Fruit fly (Drosophila melanogaster) whole organism, embryonic: ENCODE results near the gene IleRS-m.

Experiments used
- BEAF-32 ChIP-seq: fragments of 200-800 bp; sonication (Bioruptor generic); optimal IDR thresholded peaks from 3 replicates; lab custom pipeline; 2017; ENCODE audit warnings: missing biosample characterization, missing genetic modification characterization, mild to moderate bottlenecking, moderate library complexity, missing genetic modification reagents
- CG10274 ChIP-seq: fragments of 200-800 bp; sonication (Bioruptor generic); optimal IDR thresholded peaks from 3 replicates; lab custom pipeline; 2017; ENCODE audit warnings: missing biosample characterization, mild to moderate bottlenecking, missing genetic modification characterization
- CG10321 ChIP-seq: fragments of 200-800 bp; sonication (Bioruptor generic); IDR thresholded peaks from 2 replicates; pipeline ENCODE4 v1.3.6; 2022; ENCODE audit warnings: missing biosample characterization, missing genetic modification characterization
- CG10431 ChIP-seq: fragments of 200-800 bp; sonication (Bioruptor generic); optimal IDR thresholded peaks from 3 replicates; lab custom pipeline; 2018; ENCODE audit warnings: missing biosample characterization, mild to moderate bottlenecking, missing genetic modification characterization
- CG11093 ChIP-seq: fragments of 200-800 bp; sonication (Bioruptor generic); IDR thresholded peaks from 3 replicates; pipeline ENCODE4 v1.3.6; 2022; ENCODE audit warnings: missing biosample characterization, missing genetic modification characterization
- CG11456 ChIP-seq: fragments of 200-800 bp; sonication (Bioruptor generic); IDR thresholded peaks from 3 replicates; pipeline ENCODE4 v1.3.6; 2022; ENCODE audit warnings: missing biosample characterization, missing genetic modification characterization
- CG11560 ChIP-seq: fragments of 200-800 bp; sonication (Bioruptor generic); IDR thresholded peaks from 3 replicates; pipeline ENCODE4 v1.3.6; 2022; ENCODE audit warnings: missing biosample characterization, missing genetic modification characterization
- CG12219 ChIP-seq: fragments of 200-800 bp; sonication (Bioruptor generic); optimal IDR thresholded peaks from 3 replicates; lab custom pipeline; 2018; ENCODE audit warnings: missing biosample characterization, mild to moderate bottlenecking, missing genetic modification characterization
- CG12744 ChIP-seq: fragments of 200-800 bp; sonication (Bioruptor generic); optimal IDR thresholded peaks from 2 replicates; lab custom pipeline; 2016; ENCODE audit warnings: missing biosample characterization, missing genetic modification characterization
- CG13123 ChIP-seq: fragments of 200-800 bp; sonication (Bioruptor generic); optimal IDR thresholded peaks from 2 replicates; lab custom pipeline; 2016; ENCODE audit warnings: missing biosample characterization, missing genetic modification characterization
- CG13296 ChIP-seq: fragments of 200-800 bp; sonication (Bioruptor generic); optimal IDR thresholded peaks from 3 replicates; lab custom pipeline; 2018; ENCODE audit warnings: missing biosample characterization, mild to moderate bottlenecking, missing genetic modification characterization
- CG15011 ChIP-seq: fragments of 200-800 bp; sonication (Bioruptor generic); optimal IDR thresholded peaks from 3 replicates; lab custom pipeline; 2018; ENCODE audit warnings: missing biosample characterization, mild to moderate bottlenecking, missing genetic modification characterization
- CG15073 ChIP-seq: fragments of 200-800 bp; sonication (Bioruptor generic); optimal IDR thresholded peaks from 2 replicates; lab custom pipeline; 2016; ENCODE audit warnings: missing biosample characterization, missing genetic modification characterization
- CG15269 ChIP-seq: fragments of 200-800 bp; sonication (Bioruptor generic); optimal IDR thresholded peaks from 2 replicates; lab custom pipeline; 2018; ENCODE audit warnings: missing biosample characterization, mild to moderate bottlenecking, missing genetic modification characterization, moderate library complexity
- CG1603 ChIP-seq: fragments of 200-800 bp; sonication (Bioruptor generic); optimal IDR thresholded peaks from 2 replicates; lab custom pipeline; 2019; ENCODE audit warnings: missing biosample characterization, mild to moderate bottlenecking, missing genetic modification characterization, moderate library complexity
- CG17328 ChIP-seq: fragments of 200-800 bp; sonication (Bioruptor generic); IDR thresholded peaks from 2 replicates; pipeline ENCODE4 v1.3.6; 2022; ENCODE audit warnings: missing biosample characterization, missing genetic modification characterization
- CG17829 ChIP-seq: fragments of 200-800 bp; optimal IDR thresholded peaks from 2 replicates; lab custom pipeline; 2019; ENCODE audit warnings: missing biosample characterization, mild to moderate bottlenecking, missing genetic modification characterization, moderate library complexity
- CG30431 ChIP-seq: fragments of 200-800 bp; sonication (Bioruptor generic); optimal IDR thresholded peaks from 2 replicates; lab custom pipeline; 2017; ENCODE audit warnings: missing biosample characterization, missing genetic modification characterization
- CG33557 ChIP-seq: fragments of 200-800 bp; sonication (Bioruptor generic); optimal IDR thresholded peaks from 2 replicates; lab custom pipeline; 2019; ENCODE audit warnings: missing biosample characterization, mild to moderate bottlenecking, missing genetic modification characterization, moderate library complexity
- CG34422 ChIP-seq: fragments of 200-800 bp; sonication (Bioruptor generic); IDR thresholded peaks from 3 replicates; pipeline ENCODE4 v1.3.6; 2022; ENCODE audit warnings: missing biosample characterization, missing genetic modification characterization
- CG4328 ChIP-seq: fragments of 200-800 bp; sonication (Bioruptor generic); optimal IDR thresholded peaks from 3 replicates; lab custom pipeline; 2017; ENCODE audit warnings: missing biosample characterization, missing genetic modification reagents, missing genetic modification characterization
- CG4854 ChIP-seq: fragments of 200-800 bp; sonication (Bioruptor generic); optimal IDR thresholded peaks from 2 replicates; lab custom pipeline; 2016; ENCODE audit warnings: missing biosample characterization, missing genetic modification characterization, inconsistent platforms
- CG6175 ChIP-seq: fragments of 200-800 bp; sonication (Bioruptor generic); IDR thresholded peaks from 3 replicates; pipeline ENCODE4 v1.3.6; 2022; ENCODE audit warnings: missing biosample characterization, missing genetic modification characterization
- CG8089 ChIP-seq: fragments of 200-800 bp; sonication (Bioruptor generic); optimal IDR thresholded peaks from 3 replicates; lab custom pipeline; 2016; ENCODE audit warnings: missing biosample characterization, missing genetic modification characterization
- CG9932 ChIP-seq: fragments of 200-800 bp; sonication (Bioruptor generic); IDR thresholded peaks from 2 replicates; pipeline ENCODE4 v1.3.6; 2022; ENCODE audit warnings: missing biosample characterization, missing genetic modification characterization
- Chrac-16 ChIP-seq: fragments of 200-800 bp; sonication (Bioruptor generic); optimal IDR thresholded peaks from 3 replicates; lab custom pipeline; 2016; ENCODE audit warnings: missing biosample characterization, missing genetic modification characterization
- D19B ChIP-seq: fragments of 200-800 bp; sonication (Bioruptor generic); optimal IDR thresholded peaks from 2 replicates; lab custom pipeline; 2017; ENCODE audit warnings: missing biosample characterization, mild to moderate bottlenecking, missing genetic modification characterization
- Hmr ChIP-seq: fragments of 200-800 bp; sonication (Bioruptor generic); optimal IDR thresholded peaks from 3 replicates; lab custom pipeline; 2017; ENCODE audit warnings: mild to moderate bottlenecking, missing biosample characterization, missing genetic modification reagents, missing genetic modification characterization
- Hsf ChIP-seq: fragments of 200-800 bp; sonication (Bioruptor generic); optimal IDR thresholded peaks from 3 replicates; lab custom pipeline; 2016; ENCODE audit warnings: missing biosample characterization, missing genetic modification characterization
- Kr ChIP-seq: fragments of 200-800 bp; sonication (Bioruptor generic); optimal IDR thresholded peaks from 2 replicates; lab custom pipeline; 2017; ENCODE audit warnings: missing biosample characterization, mild to moderate bottlenecking, missing genetic modification characterization
- Med ChIP-seq: fragments of 200-800 bp; sonication (Bioruptor generic); peaks from one replicate; lab custom pipeline; 2016; ENCODE audit warnings: missing biosample characterization, missing genetic modification characterization, mild to moderate bottlenecking, inconsistent platforms, moderate library complexity
- Six4 ChIP-seq: fragments of 200-800 bp; sonication (Bioruptor generic); optimal IDR thresholded peaks from 2 replicates; lab custom pipeline; 2016; ENCODE audit warnings: missing biosample characterization, missing genetic modification characterization
- Tbp ChIP-seq: fragments of >200 bp; optimal IDR thresholded peaks from 2 replicates; lab custom pipeline; 2018; ENCODE audit warnings: missing biosample characterization, missing genetic modification characterization
- ac ChIP-seq: fragments of 200-800 bp; sonication (Bioruptor generic); optimal IDR thresholded peaks from 3 replicates; lab custom pipeline; 2017; ENCODE audit warnings: missing biosample characterization, mild to moderate bottlenecking, missing genetic modification characterization
- ara ChIP-seq: fragments of 200-800 bp; sonication (Bioruptor generic); IDR thresholded peaks from 2 replicates; pipeline ENCODE4 v1.3.6; 2022; ENCODE audit warnings: missing biosample characterization, missing genetic modification characterization
- bbx ChIP-seq: fragments of 200-800 bp; sonication (Bioruptor generic); IDR thresholded peaks from 2 replicates; pipeline ENCODE4 v1.3.6; 2022; ENCODE audit warnings: missing biosample characterization, missing genetic modification characterization; ENCODE audit not compliant: partially characterized antibody
- dan ChIP-seq: fragments of 200-800 bp; sonication (Bioruptor generic); IDR thresholded peaks from 2 replicates; pipeline ENCODE4 v1.3.6; 2022; ENCODE audit warnings: missing biosample characterization, missing genetic modification characterization
- danr ChIP-seq: fragments of 200-800 bp; sonication (Bioruptor generic); IDR thresholded peaks from 2 replicates; pipeline ENCODE4 v1.3.6; 2022; ENCODE audit warnings: missing biosample characterization, missing genetic modification characterization
- emc ChIP-seq: fragments of 200-800 bp; sonication (Bioruptor generic); optimal IDR thresholded peaks from 2 replicates; lab custom pipeline; 2016; ENCODE audit warnings: missing biosample characterization, missing genetic modification characterization
- exex ChIP-seq: fragments of 200-800 bp; sonication (Bioruptor generic); optimal IDR thresholded peaks from 4 replicates; lab custom pipeline; 2018; ENCODE audit warnings: missing biosample characterization, mild to moderate bottlenecking, missing genetic modification characterization, moderate library complexity
- gcm ChIP-seq: fragments of 200-800 bp; sonication (Bioruptor generic); optimal IDR thresholded peaks from 2 replicates; lab custom pipeline; 2019; ENCODE audit warnings: missing biosample characterization, mild to moderate bottlenecking, missing genetic modification characterization, moderate library complexity
- hth ChIP-seq: fragments of >200 bp; optimal IDR thresholded peaks from 2 replicates; lab custom pipeline; 2017; ENCODE audit warnings: inconsistent platforms
- ind ChIP-seq: fragments of 200-800 bp; sonication (Bioruptor generic); optimal IDR thresholded peaks from 3 replicates; lab custom pipeline; 2016; ENCODE audit warnings: missing biosample characterization, missing genetic modification characterization
- nom ChIP-seq: fragments of 200-800 bp; sonication (Bioruptor generic); optimal IDR thresholded peaks from 2 replicates; lab custom pipeline; 2017; ENCODE audit warnings: missing biosample characterization, missing genetic modification characterization, mild to moderate bottlenecking, moderate library complexity, missing genetic modification reagents
- pb ChIP-seq: fragments of 200-800 bp; sonication (Bioruptor generic); optimal IDR thresholded peaks from 3 replicates; lab custom pipeline; 2016; ENCODE audit warnings: missing biosample characterization, missing genetic modification characterization
- prd ChIP-seq, 3 experiments: fragments of >200 bp in 2 of 3; fragments of 200-800 bp in 1 of 3; sonication (Bioruptor generic) in 1 of 3; optimal IDR thresholded peaks in 2 of 3; IDR thresholded peaks in 1 of 3; 2 replicates in 2 of 3; 3 replicates in 1 of 3; pipeline versions ENCODE4 v1.3.6 to Lab custom; 2017 to 2022; ENCODE audit warnings: missing biosample characterization in 1 of 3, missing genetic modification characterization in 1 of 3
- salm ChIP-seq: fragments of 200-800 bp; sonication (Bioruptor generic); optimal IDR thresholded peaks from 2 replicates; lab custom pipeline; 2018; ENCODE audit warnings: missing biosample characterization, mild to moderate bottlenecking, missing genetic modification characterization
- sqz ChIP-seq: fragments of 200-800 bp; sonication (Bioruptor generic); optimal IDR thresholded peaks from 3 replicates; lab custom pipeline; 2018; ENCODE audit warnings: missing biosample characterization, mild to moderate bottlenecking, missing genetic modification characterization
- trem ChIP-seq: fragments of 200-800 bp; optimal IDR thresholded peaks from 3 replicates; lab custom pipeline; 2019; ENCODE audit warnings: missing biosample characterization, mild to moderate bottlenecking, missing genetic modification characterization, moderate library complexity
- unc-4 ChIP-seq: fragments of 200-800 bp; sonication (Bioruptor generic); IDR thresholded peaks from 2 replicates; pipeline ENCODE4 v1.3.6; 2022; ENCODE audit warnings: missing biosample characterization, missing genetic modification characterization; ENCODE audit not compliant: partially characterized antibody
- usp ChIP-seq: fragments of >200 bp; optimal IDR thresholded peaks from 2 replicates; lab custom pipeline; 2017; ENCODE audit warnings: missing biosample characterization, missing genetic modification characterization

The IleRS-m gene

DNA sequence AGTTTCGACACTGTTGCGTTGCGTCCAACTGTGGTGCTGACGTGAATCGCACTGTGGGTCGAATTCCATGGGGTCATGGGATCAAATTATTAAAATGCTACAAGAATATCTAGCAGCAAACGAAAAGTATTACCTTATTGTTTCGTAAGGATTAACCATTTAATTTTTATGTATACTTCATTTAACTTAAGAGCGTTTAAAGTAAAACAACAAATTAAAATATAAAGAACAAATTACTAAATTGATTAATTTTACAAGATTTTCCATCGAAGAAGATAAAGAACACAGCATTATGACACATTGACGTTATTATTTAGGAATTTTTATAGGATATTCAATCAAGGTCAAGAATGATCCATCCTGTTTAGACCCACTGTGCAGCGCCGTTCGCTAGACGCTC lies 46.0 kb upstream of the IleRS-m start (continued):
- TF ChIP-seq CG4854 (GFP tag; lab: Kevin White, UChicago) (no peak), pb (no peak), bbx (GFP tag; lab: Robert Waterston, UW) (no peak), ara (GFP tag; lab: Robert Waterston, UW) (0 out of 2 replicates have a peak, but pooled peaks have one; percentile 20), CG6175 (GFP tag; lab: Robert Waterston, UW) (no peak), Hsf (peak; percentile 52), CG12219 (GFP tag; lab: Kevin White, UChicago) (no peak), CG17829 (tag; lab: Kevin White, UChicago) (peak; percentile 57), nom (GFP tag; lab: Kevin White, UChicago) (no peak), CG30431 (GFP tag; lab: Kevin White, UChicago) (no peak), CG33557 (no peak), CG9932 (no peak), emc (no peak), CG11456 (GFP tag; lab: Robert Waterston, UW) (no peak), Hmr (GFP tag; lab: Kevin White, UChicago) (peak; percentile 48), CG12744 (GFP tag; lab: Kevin White, UChicago) (no peak), CG4328 (GFP tag; lab: Kevin White, UChicago) (no peak), Six4 (GFP tag; lab: Kevin White, UChicago) (peak; percentile 14), CG10321 (GFP tag; lab: Robert Waterston, UW) (no peak), CG17328 (GFP tag; lab: Robert Waterston, UW) (no peak), CG11560 (tag; lab: Robert Waterston, UW) (no peak), CG11093 (peak; percentile 45; the same call in 1 of the 3 replicates), CG15011 (GFP tag; lab: Kevin White, UChicago) (peak; percentile 23), prd (optimal IDR thresholded peaks at IDR 0.05; lab: Kevin White, UChicago) (no peak), prd (GFP tag; IDR thresholded peaks at IDR 0.05; lab: Robert Waterston, UW) (peak; percentile 51), CG13296 (GFP tag; lab: Kevin White, UChicago) (no peak), D19B (GFP tag; lab: Kevin White, UChicago) (peak; percentile 26), sqz (no peak), hth (no peak), trem (tag; lab: Kevin White, UChicago) (peak; percentile 34), CG8089 (GFP tag; lab: Kevin White, UChicago) (no peak), CG1603 (no peak), unc-4 (GFP tag; lab: Robert Waterston, UW) (no peak), Tbp (GFP tag; lab: Kevin White, UChicago) (no peak), usp (GFP tag; lab: Kevin White, UChicago) (no peak), CG34422 (GFP tag; lab: Robert Waterston, UW) (0 out of 3 replicates have a peak, but pooled peaks have one; percentile 22), CG13123 (no peak), gcm (GFP tag; lab: Kevin White, UChicago) (peak; percentile 53), CG10431 (GFP tag; lab: Kevin White, UChicago) (no peak), exex (tag; lab: Kevin White, UChicago) (no peak), Kr (no peak), Med (peak; percentile 79), BEAF-32 (no peak), salm (no peak), ind (GFP tag; lab: Kevin White, UChicago) (peak; percentile 21), danr (0 out of 2 replicates have a peak, but pooled peaks have one; percentile 11), CG15269 (peak; percentile 68), CG10274 (no peak), CG15073 (no peak), ac (GFP tag; lab: Kevin White, UChicago) (no peak), Chrac-16 (peak; percentile 12), dan (GFP tag; lab: Robert Waterston, UW) (no peak)
